Worm (Caenorhabditis elegans) whole organism, young adult: ENCODE data around the gene srh-61.

ENCODE experiments used
- B0035.1 ChIP-seq: sonication (generic microtip); optimal IDR thresholded peaks from 2 replicates; lab custom pipeline; 2016; ENCODE audit warnings: missing genetic modification characterization, mild to moderate bottlenecking, missing compliant biosample characterization, missing genotype, missing genetic modification reagents
- B0261.1 ChIP-seq: sonication (generic microtip); optimal IDR thresholded peaks from 2 replicates; lab custom pipeline; 2016; ENCODE audit warnings: mild to moderate bottlenecking, missing genetic modification characterization, moderate library complexity, missing compliant biosample characterization
- B0336.3 ChIP-seq: fragments of 200-800 bp; sonication (Bioruptor generic); IDR thresholded peaks from 2 replicates; pipeline ENCODE4 v1.3.6; 2022; ENCODE audit warnings: missing genetic modification characterization, missing compliant biosample characterization
- F23B12.7 ChIP-seq: sonication (generic microtip); optimal IDR thresholded peaks from 2 replicates; lab custom pipeline; 2017; ENCODE audit warnings: missing genetic modification characterization, mild to moderate bottlenecking, missing compliant biosample characterization, antibody characterized with exemption, moderate library complexity; ENCODE audit not compliant: insufficient read depth
- F33H1.4 ChIP-seq: fragments of 200-800 bp; sonication (Bioruptor generic); IDR thresholded peaks from 2 replicates; pipeline ENCODE4 v1.3.6; 2022; ENCODE audit warnings: missing genetic modification reagents, missing genetic modification characterization, missing compliant biosample characterization
- F57C9.4 ChIP-seq: sonication (generic microtip); optimal IDR thresholded peaks from 2 replicates; lab custom pipeline; 2017; ENCODE audit warnings: mild to moderate bottlenecking, missing genetic modification characterization, missing compliant biosample characterization
- K11D2.4 ChIP-seq: fragments of 200-800 bp; sonication (Bioruptor generic); IDR thresholded peaks from 2 replicates; pipeline ENCODE4 v1.3.6; 2022; ENCODE audit warnings: missing genetic modification reagents, missing genetic modification characterization, missing compliant biosample characterization
- T26A5.8 ChIP-seq: sonication (generic microtip); optimal IDR thresholded peaks from 2 replicates; lab custom pipeline; 2016; ENCODE audit warnings: missing genetic modification characterization, missing compliant biosample characterization
- Y53G8AR.9 ChIP-seq: fragments of 200-800 bp; sonication (Bioruptor generic); conservative IDR thresholded peaks from 2 replicates; pipeline ENCODE4 v1.3.6; 2022; ENCODE audit warnings: missing genetic modification reagents, missing genetic modification characterization, missing compliant biosample characterization
- Y56A3A.18 ChIP-seq: fragments of 200-800 bp; sonication (Bioruptor generic); IDR thresholded peaks from 2 replicates; pipeline ENCODE4 v1.3.6; 2022; ENCODE audit warnings: missing genetic modification reagents, missing genetic modification characterization, missing compliant biosample characterization
- Y79H2A.3 ChIP-seq: fragments of 200-800 bp; sonication (Bioruptor generic); conservative IDR thresholded peaks from 2 replicates; pipeline ENCODE4 v1.3.6; 2022; ENCODE audit warnings: missing genetic modification reagents, missing genetic modification characterization, missing compliant biosample characterization
- ama-1 ChIP-seq, 3 experiments: fragments of 150-350 bp in 1 of 3; sonication (generic microtip) in 2 of 3; optimal IDR thresholded peaks; 2 replicates each; lab custom pipeline; 2014 to 2018; ENCODE audit warnings: missing biosample characterization in 2 of 3, missing genetic modification characterization in 2 of 3, missing genetic modification reagents in 2 of 3
- attf-3 ChIP-seq: fragments of 200-800 bp; sonication (Bioruptor generic); conservative IDR thresholded peaks from 2 replicates; pipeline ENCODE4 v1.3.6; 2022; ENCODE audit warnings: missing genetic modification reagents, missing genetic modification characterization, missing compliant biosample characterization
- attf-5 ChIP-seq: fragments of 200-800 bp; sonication (Bioruptor generic); optimal IDR thresholded peaks from 2 replicates; lab custom pipeline; 2018; ENCODE audit warnings: mild to moderate bottlenecking, missing genetic modification characterization, missing compliant biosample characterization
- attf-6 ChIP-seq: fragments of 200-800 bp; sonication (Bioruptor generic); IDR thresholded peaks from 2 replicates; pipeline ENCODE4 v1.3.6; 2022; ENCODE audit warnings: missing genetic modification reagents, missing genetic modification characterization, missing compliant biosample characterization
- ccch-3 ChIP-seq: fragments of 200-800 bp; sonication (Bioruptor generic); optimal IDR thresholded peaks from 2 replicates; lab custom pipeline; 2018; ENCODE audit warnings: mild to moderate bottlenecking, missing genetic modification characterization, missing compliant biosample characterization
- ceh-79 ChIP-seq: sonication (generic microtip); optimal IDR thresholded peaks from 2 replicates; lab custom pipeline; 2017; ENCODE audit warnings: mild to moderate bottlenecking, missing genetic modification characterization, missing compliant biosample characterization
- ceh-91 ChIP-seq: fragments of 200-800 bp; sonication (Bioruptor generic); IDR thresholded peaks from 2 replicates; pipeline ENCODE4 v1.3.6; 2022; ENCODE audit warnings: missing genetic modification reagents, missing genetic modification characterization, missing compliant biosample characterization
- chd-7 ChIP-seq: sonication (generic microtip); optimal IDR thresholded peaks from 2 replicates; lab custom pipeline; 2016; ENCODE audit warnings: mild to moderate bottlenecking, missing genetic modification characterization, moderate library complexity, missing compliant biosample characterization
- dpff-1 ChIP-seq: sonication (generic microtip); optimal IDR thresholded peaks from 2 replicates; lab custom pipeline; 2017; ENCODE audit warnings: mild to moderate bottlenecking, missing genetic modification characterization, missing compliant biosample characterization
- efl-1 ChIP-seq: fragments of 150-350 bp; optimal IDR thresholded peaks from 2 replicates; lab custom pipeline; 2014; ENCODE audit warnings: missing biosample characterization, missing genetic modification reagents, missing genetic modification characterization
- egrh-3 ChIP-seq: fragments of 200-800 bp; sonication (Bioruptor generic); IDR thresholded peaks from 2 replicates; pipeline ENCODE4 v1.3.6; 2022; ENCODE audit warnings: missing genetic modification reagents, missing genetic modification characterization, missing compliant biosample characterization
- ekl-4 ChIP-seq: fragments of 200-800 bp; sonication (Bioruptor generic); IDR thresholded peaks from 2 replicates; pipeline ENCODE4 v1.3.6; 2022; ENCODE audit warnings: missing genetic modification reagents, missing genetic modification characterization, missing compliant biosample characterization
- fkh-3 ChIP-seq: sonication (generic microtip); optimal IDR thresholded peaks from 2 replicates; lab custom pipeline; 2016; ENCODE audit warnings: mild to moderate bottlenecking, missing genetic modification characterization, missing compliant biosample characterization
- him-1 ChIP-seq: sonication (generic microtip); optimal IDR thresholded peaks from 2 replicates; lab custom pipeline; 2016; ENCODE audit warnings: missing genotype, missing genetic modification reagents, missing genetic modification characterization, missing compliant biosample characterization
- hlh-26 ChIP-seq: fragments of 200-800 bp; sonication (Bioruptor generic); conservative IDR thresholded peaks from 2 replicates; pipeline ENCODE4 v1.3.6; 2022; ENCODE audit warnings: missing genetic modification reagents, missing genetic modification characterization, missing compliant biosample characterization
- hmg-1.2 ChIP-seq: fragments of 200-800 bp; sonication (Bioruptor generic); IDR thresholded peaks from 2 replicates; pipeline ENCODE4 v1.3.6; 2022; ENCODE audit warnings: missing genetic modification reagents, missing genetic modification characterization, missing compliant biosample characterization
- hmg-20 ChIP-seq: fragments of 200-800 bp; sonication (Bioruptor generic); IDR thresholded peaks from 2 replicates; pipeline ENCODE4 v1.3.6; 2022; ENCODE audit warnings: missing genetic modification reagents, missing genetic modification characterization, missing compliant biosample characterization
- hrde-1 ChIP-seq: sonication (generic microtip); optimal IDR thresholded peaks from 2 replicates; lab custom pipeline; 2016; ENCODE audit warnings: missing genetic modification characterization, mild to moderate bottlenecking, missing compliant biosample characterization, moderate library complexity, missing genotype, missing genetic modification reagents, borderline replicate concordance
- lin-26 ChIP-seq: fragments of 200-800 bp; sonication (Bioruptor generic); IDR thresholded peaks from 2 replicates; pipeline ENCODE4 v1.3.6; 2022; ENCODE audit warnings: missing genetic modification reagents, missing genetic modification characterization, missing compliant biosample characterization
- lir-1 ChIP-seq: fragments of 200-800 bp; sonication (Bioruptor generic); conservative IDR thresholded peaks from 2 replicates; pipeline ENCODE4 v1.3.6; 2022; ENCODE audit warnings: missing genetic modification reagents, missing genetic modification characterization, missing compliant biosample characterization
- madf-10 ChIP-seq: sonication (generic microtip); optimal IDR thresholded peaks from 2 replicates; lab custom pipeline; 2016; ENCODE audit warnings: mild to moderate bottlenecking, missing genetic modification characterization, missing compliant biosample characterization
- madf-6 ChIP-seq: fragments of 200-800 bp; sonication (Bioruptor generic); IDR thresholded peaks from 2 replicates; pipeline ENCODE4 v1.3.6; 2022; ENCODE audit warnings: missing genetic modification reagents, missing genetic modification characterization, missing compliant biosample characterization
- mcd-1 ChIP-seq: fragments of 200-800 bp; sonication (Bioruptor generic); IDR thresholded peaks from 2 replicates; pipeline ENCODE4 v1.3.6; 2022; ENCODE audit warnings: missing genetic modification reagents, missing genetic modification characterization, missing compliant biosample characterization
- mes-4 ChIP-seq: sonication (generic microtip); optimal IDR thresholded peaks from 2 replicates; lab custom pipeline; 2016; ENCODE audit warnings: missing genotype, missing genetic modification characterization, missing compliant biosample characterization
- mxl-1 ChIP-seq: sonication (generic microtip); optimal IDR thresholded peaks from 2 replicates; lab custom pipeline; 2016; ENCODE audit warnings: missing genetic modification characterization, missing compliant biosample characterization
- nfyb-1 ChIP-seq: fragments of 200-800 bp; sonication (Bioruptor generic); IDR thresholded peaks from 2 replicates; pipeline ENCODE4 v1.3.6; 2022; ENCODE audit warnings: missing genetic modification reagents, missing genetic modification characterization, missing compliant biosample characterization
- nhr-90 ChIP-seq: sonication (generic microtip); optimal IDR thresholded peaks from 2 replicates; lab custom pipeline; 2016; ENCODE audit warnings: missing genotype, mild to moderate bottlenecking, missing genetic modification characterization, missing compliant biosample characterization
- sea-2 ChIP-seq: fragments of 200-800 bp; sonication (Bioruptor generic); IDR thresholded peaks from 2 replicates; pipeline ENCODE4 v1.3.6; 2022; ENCODE audit warnings: missing genetic modification characterization, missing compliant biosample characterization
- snpc-1.1 ChIP-seq: sonication (generic microtip); optimal IDR thresholded peaks from 2 replicates; lab custom pipeline; 2017; ENCODE audit warnings: missing genetic modification characterization, mild to moderate bottlenecking, missing compliant biosample characterization, antibody characterized with exemption, moderate library complexity, missing genotype, missing genetic modification reagents; ENCODE audit not compliant: insufficient read depth
- snpc-1.3 ChIP-seq: sonication (generic microtip); optimal IDR thresholded peaks from 2 replicates; lab custom pipeline; 2017; ENCODE audit warnings: missing genetic modification characterization, mild to moderate bottlenecking, missing compliant biosample characterization, antibody characterized with exemption, moderate library complexity, missing genotype, missing genetic modification reagents; ENCODE audit not compliant: insufficient read depth
- somi-1 ChIP-seq: fragments of 200-800 bp; sonication (Bioruptor generic); optimal IDR thresholded peaks from 2 replicates; lab custom pipeline; 2018; ENCODE audit warnings: mild to moderate bottlenecking, missing genetic modification characterization, missing compliant biosample characterization
- unc-62 ChIP-seq: fragments of 150-350 bp; optimal IDR thresholded peaks from 2 replicates; lab custom pipeline; 2014; ENCODE audit warnings: missing biosample characterization, missing genetic modification reagents, missing genetic modification characterization
- zfh-2 ChIP-seq: fragments of 200-800 bp; sonication (Bioruptor generic); conservative IDR thresholded peaks from 2 replicates; pipeline ENCODE4 v1.3.6; 2022; ENCODE audit warnings: missing genetic modification reagents, missing genetic modification characterization, missing compliant biosample characterization
- ztf-18 ChIP-seq: sonication (generic microtip); optimal IDR thresholded peaks from 2 replicates; lab custom pipeline; 2016; ENCODE audit warnings: missing genotype, mild to moderate bottlenecking, missing genetic modification characterization, missing compliant biosample characterization
- ztf-25 ChIP-seq: fragments of 200-800 bp; sonication (Bioruptor generic); IDR thresholded peaks from 2 replicates; pipeline ENCODE4 v1.3.6; 2022; ENCODE audit warnings: missing genetic modification reagents, missing genetic modification characterization, missing compliant biosample characterization
- ztf-26 ChIP-seq: sonication (generic microtip); optimal IDR thresholded peaks from 2 replicates; lab custom pipeline; 2017; ENCODE audit warnings: missing genetic modification characterization, missing compliant biosample characterization
- ztf-3 ChIP-seq: fragments of 200-800 bp; sonication (Bioruptor generic); optimal IDR thresholded peaks from 2 replicates; lab custom pipeline; 2018; ENCODE audit warnings: mild to moderate bottlenecking, missing genetic modification characterization, missing compliant biosample characterization

srh-61 gene

ce11 chrII:12494556-12495131, 21.6 kb downstream of the srh-61 start, which contains the start of gene col-85:
TSS of gene col-85 (minus strand) at chrII:12495095.
- TF ChIP-seq egrh-3 (GFP tag; lab: Robert Waterston, UW): no peak
- TF ChIP-seq ceh-79 (tag; lab: Kevin White, UChicago): peak; percentile 23
- TF ChIP-seq ccch-3 (GFP tag; lab: Kevin White, UChicago): peak; percentile 30
- no peak for TF ChIP-seq sea-2 (GFP tag; lab: Robert Waterston, UW)
- peak; percentile 26 for TF ChIP-seq efl-1 (GFP tag; lab: Kevin White, UChicago)
- no peak for TF ChIP-seq dpff-1
- TF ChIP-seq ama-1 (optimal IDR thresholded peaks at IDR 0.05; lab: Kevin White, UChicago): no peak
- peak in 1 of 2 experiments; percentile 82 for TF ChIP-seq ama-1 (GFP tag; optimal IDR thresholded peaks at IDR 0.05; lab: Kevin White, UChicago)
- TF ChIP-seq F23B12.7 (tag; lab: Kevin White, UChicago): peak; percentile 88
- peak; percentile 80 for TF ChIP-seq ztf-26 (tag; lab: Kevin White, UChicago)
- TF ChIP-seq mxl-1: peak; percentile 88
- peak; percentile 86 for TF ChIP-seq mcd-1 (GFP tag; lab: Robert Waterston, UW)
- peak; percentile 55 for TF ChIP-seq ztf-3 (GFP tag; lab: Kevin White, UChicago)
- TF ChIP-seq madf-10: peak; percentile 84
- TF ChIP-seq nfyb-1 (GFP tag; lab: Robert Waterston, UW): peak; percentile 93
- peak; percentile 99 for TF ChIP-seq B0261.1 (tag; lab: Kevin White, UChicago)
- peak; percentile 72 for TF ChIP-seq ekl-4 (GFP tag; lab: Robert Waterston, UW)
- TF ChIP-seq attf-6 (GFP tag; lab: Robert Waterston, UW): peak; percentile 56; the same call in 1 of the 2 replicates
- TF ChIP-seq snpc-1.3 (tag; lab: Kevin White, UChicago): peak; percentile 87
- peak; percentile 56; the same call in 1 of the 2 replicates for TF ChIP-seq Y56A3A.18 (GFP tag; lab: Robert Waterston, UW)
- TF ChIP-seq hmg-1.2: peak; percentile 90
- TF ChIP-seq ceh-91 (GFP tag; lab: Robert Waterston, UW): peak; percentile 43
- TF ChIP-seq mes-4 (tag; lab: Kevin White, UChicago): peak; percentile 45
- peak; percentile 67 for TF ChIP-seq hmg-20 (GFP tag; lab: Robert Waterston, UW)
- TF ChIP-seq unc-62 (GFP tag; lab: Kevin White, UChicago): no peak
- TF ChIP-seq K11D2.4 (GFP tag; lab: Robert Waterston, UW): peak; percentile 70
- peak; percentile 98 for TF ChIP-seq lin-26 (GFP tag; lab: Robert Waterston, UW)
- no peak for TF ChIP-seq Y79H2A.3
- TF ChIP-seq ztf-25: peak; percentile 93
- TF ChIP-seq ztf-18 (tag; lab: Kevin White, UChicago): peak; percentile 81
- peak; percentile 77 for TF ChIP-seq attf-3 (GFP tag; lab: Robert Waterston, UW)
- TF ChIP-seq him-1 (tag; lab: Kevin White, UChicago): peak; percentile 89
- no peak for TF ChIP-seq hlh-26 (GFP tag; lab: Robert Waterston, UW)
- TF ChIP-seq hrde-1: peak; percentile 74
- TF ChIP-seq somi-1: peak; percentile 79
- peak; percentile 94 for TF ChIP-seq nhr-90 (tag; lab: Kevin White, UChicago)
- TF ChIP-seq snpc-1.1 (tag; lab: Kevin White, UChicago): peak; percentile 90
- peak; percentile 17 for TF ChIP-seq zfh-2 (GFP tag; lab: Robert Waterston, UW)
- TF ChIP-seq F57C9.4 (tag; lab: Kevin White, UChicago): no peak
- TF ChIP-seq madf-6 (GFP tag; lab: Robert Waterston, UW): peak; percentile 72
- peak; percentile 49 for TF ChIP-seq T26A5.8 (tag; lab: Kevin White, UChicago)
- peak; percentile 58 for TF ChIP-seq lir-1 (GFP tag; lab: Robert Waterston, UW)
- peak; percentile 72 for TF ChIP-seq B0035.1 (tag; lab: Kevin White, UChicago)
- peak; percentile 87 for TF ChIP-seq fkh-3 (tag; lab: Kevin White, UChicago)
- TF ChIP-seq F33H1.4 (GFP tag; lab: Robert Waterston, UW): peak; percentile 53
- peak; percentile 75 for TF ChIP-seq B0336.3
- TF ChIP-seq chd-7 (tag; lab: Kevin White, UChicago): peak; percentile 87
- peak; percentile 79 for TF ChIP-seq Y53G8AR.9 (GFP tag; lab: Robert Waterston, UW)
- TF ChIP-seq attf-5 (GFP tag; lab: Kevin White, UChicago): peak; percentile 84
